Worm (Caenorhabditis elegans) whole organism, mixed stage, embryonic: ENCODE measurements around the gene let-716.
A peak's percentile ranks its signal among the peaks of the same experiment; 100 is the strongest.

Experiments
- M03D4.4 ChIP-seq: sonication (generic microtip); optimal IDR thresholded peaks from 2 replicates; lab custom pipeline; 2017; ENCODE audit warnings: mild to moderate bottlenecking, missing genetic modification characterization, missing compliant biosample characterization
- bed-3 ChIP-seq: fragments of 200-800 bp; sonication (Bioruptor generic); optimal IDR thresholded peaks from 3 replicates; lab custom pipeline; 2018; ENCODE audit warnings: mild to moderate bottlenecking, missing genetic modification characterization, moderate library complexity, missing compliant biosample characterization
- ceh-39 ChIP-seq: fragments of 150-350 bp; optimal IDR thresholded peaks from 2 replicates; lab custom pipeline; 2014; ENCODE audit warnings: missing biosample characterization, missing genetic modification characterization
- ceh-43 ChIP-seq: fragments of 200-800 bp; sonication (Bioruptor generic); optimal IDR thresholded peaks from 2 replicates; lab custom pipeline; 2018; ENCODE audit warnings: mild to moderate bottlenecking, missing genetic modification characterization, moderate library complexity, missing compliant biosample characterization
- ceh-83 ChIP-seq: fragments of 200-800 bp; sonication (Bioruptor generic); optimal IDR thresholded peaks from 2 replicates; lab custom pipeline; 2018; ENCODE audit warnings: mild to moderate bottlenecking, missing genetic modification characterization, missing compliant biosample characterization
- ces-1 ChIP-seq: fragments of 150-350 bp; optimal IDR thresholded peaks from 2 replicates; lab custom pipeline; 2014; ENCODE audit warnings: missing biosample characterization, missing genetic modification reagents, missing genetic modification characterization
- cnd-1 ChIP-seq: fragments of 200-800 bp; sonication (Bioruptor generic); optimal IDR thresholded peaks from 2 replicates; lab custom pipeline; 2018; ENCODE audit warnings: mild to moderate bottlenecking, missing genetic modification characterization, missing compliant biosample characterization
- drap-1 ChIP-seq: fragments of 200-800 bp; sonication (Bioruptor generic); optimal IDR thresholded peaks from 3 replicates; lab custom pipeline; 2018; ENCODE audit warnings: mild to moderate bottlenecking, missing genetic modification characterization, missing compliant biosample characterization
- elt-3 ChIP-seq: fragments of 150-350 bp; optimal IDR thresholded peaks from 2 replicates; lab custom pipeline; 2014; ENCODE audit warnings: missing biosample characterization, missing genetic modification characterization
- hlh-1 ChIP-seq: fragments of 150-350 bp; optimal IDR thresholded peaks from 2 replicates; lab custom pipeline; 2014; ENCODE audit warnings: missing biosample characterization, missing genetic modification reagents, missing genetic modification characterization
- lin-13 ChIP-seq: fragments of 150-350 bp; optimal IDR thresholded peaks from 2 replicates; lab custom pipeline; 2014; ENCODE audit warnings: missing biosample characterization, missing genetic modification characterization
- lsy-2 ChIP-seq: fragments of 150-350 bp; optimal IDR thresholded peaks from 2 replicates; lab custom pipeline; 2014; ENCODE audit warnings: missing biosample characterization, missing genetic modification characterization
- mab-5 ChIP-seq: fragments of 150-350 bp; optimal IDR thresholded peaks from 2 replicates; lab custom pipeline; 2014; ENCODE audit warnings: missing biosample characterization, missing genetic modification characterization
- mep-1 ChIP-seq: fragments of 150-350 bp; optimal IDR thresholded peaks from 2 replicates; lab custom pipeline; 2017; ENCODE audit warnings: missing biosample characterization, missing genetic modification reagents, missing genetic modification characterization, inconsistent platforms
- nhr-12 ChIP-seq: fragments of 150-350 bp; optimal IDR thresholded peaks from 2 replicates; lab custom pipeline; 2014; ENCODE audit warnings: missing biosample characterization, missing genetic modification characterization
- nhr-2 ChIP-seq: fragments of 150-350 bp; optimal IDR thresholded peaks from 2 replicates; lab custom pipeline; 2014; ENCODE audit warnings: missing biosample characterization, missing genetic modification characterization
- nhr-237 ChIP-seq: fragments of 150-350 bp; optimal IDR thresholded peaks from 2 replicates; lab custom pipeline; 2014; ENCODE audit warnings: missing biosample characterization, missing genetic modification characterization
- pha-4 ChIP-seq: fragments of 150-350 bp; optimal IDR thresholded peaks from 2 replicates; lab custom pipeline; 2018; ENCODE audit warnings: missing biosample characterization, missing genetic modification reagents, missing genetic modification characterization
- sem-2 ChIP-seq: fragments of 200-800 bp; sonication (Bioruptor generic); optimal IDR thresholded peaks from 2 replicates; lab custom pipeline; 2018; ENCODE audit warnings: mild to moderate bottlenecking, missing genetic modification characterization, missing compliant biosample characterization
- sptf-1 ChIP-seq: sonication (generic microtip); optimal IDR thresholded peaks from 2 replicates; lab custom pipeline; 2017; ENCODE audit warnings: mild to moderate bottlenecking, missing genetic modification characterization, moderate library complexity, missing compliant biosample characterization
- unc-120 ChIP-seq: sonication (generic microtip); optimal IDR thresholded peaks from 2 replicates; lab custom pipeline; 2017; ENCODE audit warnings: missing genetic modification characterization, missing compliant biosample characterization; ENCODE audit not compliant: poor library complexity, severe bottlenecking
- unc-62 ChIP-seq: fragments of 150-350 bp; optimal IDR thresholded peaks from 2 replicates; lab custom pipeline; 2014; ENCODE audit warnings: missing biosample characterization, missing genetic modification reagents, missing genetic modification characterization
- zip-8 ChIP-seq: fragments of 150-350 bp; optimal IDR thresholded peaks from 2 replicates; lab custom pipeline; 2014; ENCODE audit warnings: missing biosample characterization, missing genetic modification characterization
- ztf-11 ChIP-seq: fragments of 150-350 bp; optimal IDR thresholded peaks from 2 replicates; lab custom pipeline; 2014; ENCODE audit warnings: missing biosample characterization, missing genetic modification characterization

Gene let-716

ce11 chrIII:6382987-6383602 is at the start of gene let-716:
Gene let-716, plus strand, starts transcription at chrIII:6383552.
- TF ChIP-seq lsy-2 (tag; lab: Kevin White, UChicago) (peak; percentile 95), ztf-11 (no peak), ces-1 (GFP tag; lab: Kevin White, UChicago) (no peak), nhr-2 (tag; lab: Kevin White, UChicago) (no peak), sem-2 (GFP tag; lab: Kevin White, UChicago) (no peak), cnd-1 (tag; lab: Kevin White, UChicago) (no peak)

ce11 chrIII:6334364-6334763 is 49.0 kb upstream of the let-716 start:
- TF ChIP-seq zip-8 (no peak), ces-1 (GFP tag; lab: Kevin White, UChicago) (peak; percentile 80)

ce11 chrIII:6339919-6340434 is 43.4 kb upstream of the let-716 start, which contains the start of gene let-767:
Gene let-767, minus strand, starts transcription at chrIII:6339969.
- no peak for TF ChIP-seq lin-13 (tag; lab: Kevin White, UChicago)
- no peak for TF ChIP-seq nhr-237 (tag; lab: Kevin White, UChicago)
- TF ChIP-seq sptf-1 = no peak
- no peak for TF ChIP-seq lsy-2 (tag; lab: Kevin White, UChicago)

ce11 chrIII:6341878-6342453 is 41.4 kb upstream of the let-716 start, which contains the start of gene rpn-13:
Gene rpn-13, minus strand, starts transcription at chrIII:6341928.
- TF ChIP-seq lin-13 (tag; lab: Kevin White, UChicago) = peak; percentile 31
- TF ChIP-seq sptf-1 = no peak
- TF ChIP-seq lsy-2 (tag; lab: Kevin White, UChicago) = peak; percentile 97
- TF ChIP-seq ces-1 (GFP tag; lab: Kevin White, UChicago) = peak; percentile 33
- peak; percentile 43 for TF ChIP-seq M03D4.4 (tag; lab: Kevin White, UChicago)
- TF ChIP-seq unc-120 = peak; percentile 95
- TF ChIP-seq ceh-43 (GFP tag; lab: Kevin White, UChicago) = peak; percentile 0
- no peak for TF ChIP-seq ceh-39
- TF ChIP-seq pha-4 = peak; percentile 10
- TF ChIP-seq drap-1 (GFP tag; lab: Kevin White, UChicago) = peak; percentile 42
- TF ChIP-seq nhr-237 (tag; lab: Kevin White, UChicago) = no peak

ce11 chrIII:6343229-6343628 is 40.1 kb upstream of the let-716 start, which contains the start of gene C56G2.9:
Gene C56G2.9, minus strand, starts transcription at chrIII:6343329.
- TF ChIP-seq ces-1 (GFP tag; lab: Kevin White, UChicago) = no peak
- no peak for TF ChIP-seq sem-2 (GFP tag; lab: Kevin White, UChicago)
- no peak for TF ChIP-seq hlh-1 (tag; lab: Kevin White, UChicago)
- no peak for TF ChIP-seq unc-62 (GFP tag; lab: Kevin White, UChicago)
- no peak for TF ChIP-seq ceh-83 (GFP tag; lab: Kevin White, UChicago)

ce11 chrIII:6344737-6345136 is 38.6 kb upstream of the let-716 start:
- TF ChIP-seq nhr-2 (tag; lab: Kevin White, UChicago) = no peak
- TF ChIP-seq mep-1 (tag; lab: Kevin White, UChicago) = peak; percentile 84
- peak; percentile 96 for TF ChIP-seq lsy-2 (tag; lab: Kevin White, UChicago)
- TF ChIP-seq cnd-1 (tag; lab: Kevin White, UChicago) = peak; percentile 71
- no peak for TF ChIP-seq bed-3
- TF ChIP-seq ztf-11 = no peak
- peak; percentile 81 for TF ChIP-seq nhr-237 (tag; lab: Kevin White, UChicago)
- TF ChIP-seq hlh-1 (tag; lab: Kevin White, UChicago) = peak; percentile 55
- TF ChIP-seq ceh-39 = peak; percentile 56
- TF ChIP-seq zip-8 = no peak
- TF ChIP-seq pha-4 = peak; percentile 70
- TF ChIP-seq mab-5 (tag; lab: Kevin White, UChicago) = peak; percentile 20
- peak; percentile 54 for TF ChIP-seq ces-1 (GFP tag; lab: Kevin White, UChicago)
- peak; percentile 18 for TF ChIP-seq elt-3 (tag; lab: Kevin White, UChicago)
- peak; percentile 32 for TF ChIP-seq unc-120
- TF ChIP-seq lin-13 (tag; lab: Kevin White, UChicago) = peak; percentile 63
- TF ChIP-seq ceh-83 (GFP tag; lab: Kevin White, UChicago) = no peak
- TF ChIP-seq sptf-1 = peak; percentile 61
- peak; percentile 52 for TF ChIP-seq drap-1 (GFP tag; lab: Kevin White, UChicago)

ce11 chrIII:6345968-6346498 is 37.3 kb upstream of the let-716 start, which contains the start of the genes trmt-10C.2 and C56G2.22:
Gene trmt-10C.2, plus strand, starts transcription at chrIII:6346281.
Gene C56G2.22, plus strand, starts transcription at chrIII:6346448.
- TF ChIP-seq nhr-12 = no peak
- peak; percentile 41 for TF ChIP-seq pha-4
- no peak for TF ChIP-seq elt-3 (tag; lab: Kevin White, UChicago)
